Worm (Caenorhabditis elegans): ENCODE results near the gene Y54G2A.16.
"Not testable (repeated sequence)": the region's sequence is repeated elsewhere in the genome, so short reads cannot be mapped to it uniquely, and the experiment has no call there.

Y54G2A.16 gene

ce11 chrIV:2864743-2865142, at the start of gene Y54G2A.16:
Gene Y54G2A.16, minus strand, starts transcription at chrIV:2864843.
- TF ChIP-seq dao-5 (tag; optimal IDR thresholded peaks at IDR 0.05) (no peak), him-1 (tag; optimal IDR thresholded peaks at IDR 0.05) (no peak), W03F9.2 (tag; optimal IDR thresholded peaks at IDR 0.05) (no peak)

ce11 chrIV:2897644-2898160, 33.1 kb upstream of the Y54G2A.16 start, which contains the start of gene Y54G2A.36:
Gene Y54G2A.36, plus strand, starts transcription at chrIV:2897694.
- TF ChIP-seq W03F9.2 (tag; optimal IDR thresholded peaks at IDR 0.05): no peak
- no peak for TF ChIP-seq him-1 (tag; optimal IDR thresholded peaks at IDR 0.05)
- TF ChIP-seq dao-5 (tag; optimal IDR thresholded peaks at IDR 0.05): no peak

ce11 chrIV:2894630-2895029, 30.0 kb upstream of the Y54G2A.16 start, which contains the start of gene Y54G2A.19:
Gene Y54G2A.19, minus strand, starts transcription at chrIV:2894730.
- TF ChIP-seq him-1, W03F9.2, dao-5 (tag; optimal IDR thresholded peaks at IDR 0.05): not testable (repeated sequence)

- TF ChIP-seq W03F9.2 (tag; optimal IDR thresholded peaks at IDR 0.05) (no peak), him-1 (tag; optimal IDR thresholded peaks at IDR 0.05) (no peak), dao-5 (tag; optimal IDR thresholded peaks at IDR 0.05) (no peak)
These were observed 28.8 kb upstream of the Y54G2A.16 start for ce11 chrIV:2893486-2893842.

- TF ChIP-seq him-1 (tag; optimal IDR thresholded peaks at IDR 0.05): no peak
- TF ChIP-seq dao-5 (tag; optimal IDR thresholded peaks at IDR 0.05): no peak
- no peak for TF ChIP-seq W03F9.2 (tag; optimal IDR thresholded peaks at IDR 0.05)
These were observed 28.3 kb upstream of the Y54G2A.16 start for ce11 chrIV:2892787-2893485.

- TF ChIP-seq W03F9.2 (tag; optimal IDR thresholded peaks at IDR 0.05): no peak
- TF ChIP-seq dao-5 (tag; optimal IDR thresholded peaks at IDR 0.05): no peak
- no peak for TF ChIP-seq him-1 (tag; optimal IDR thresholded peaks at IDR 0.05)
These were observed 27.7 kb upstream of the Y54G2A.16 start, which contains the start of gene Y54G2A.18 for ce11 chrIV:2892395-2892786. Gene Y54G2A.18, minus strand, starts transcription at chrIV:2892495.

- TF ChIP-seq dao-5 (tag; optimal IDR thresholded peaks at IDR 0.05) (no peak), W03F9.2 (tag; optimal IDR thresholded peaks at IDR 0.05) (no peak), him-1 (tag; optimal IDR thresholded peaks at IDR 0.05) (no peak)
These were observed 27.0 kb upstream of the Y54G2A.16 start for ce11 chrIV:2891535-2892233.

- TF ChIP-seq dao-5 (tag; optimal IDR thresholded peaks at IDR 0.05) (no peak), W03F9.2 (tag; optimal IDR thresholded peaks at IDR 0.05) (no peak)
These were observed 25.8 kb upstream of the Y54G2A.16 start, which contains the start of the genes nprt-1 and dib-1 for ce11 chrIV:2890401-2890952. Gene nprt-1, minus strand, starts transcription at chrIV:2890451. Gene dib-1, plus strand, starts transcription at chrIV:2890882.

ce11 chrIV:2888496-2889101, 24.0 kb upstream of the Y54G2A.16 start:
- no peak for TF ChIP-seq him-1 (tag; optimal IDR thresholded peaks at IDR 0.05)
- TF ChIP-seq W03F9.2 (tag; optimal IDR thresholded peaks at IDR 0.05): no peak
- TF ChIP-seq dao-5 (tag; optimal IDR thresholded peaks at IDR 0.05): no peak

- no peak for TF ChIP-seq W03F9.2 (tag; optimal IDR thresholded peaks at IDR 0.05)
- no peak for TF ChIP-seq him-1 (tag; optimal IDR thresholded peaks at IDR 0.05)
- TF ChIP-seq dao-5 (tag; optimal IDR thresholded peaks at IDR 0.05): no peak
These were observed 22.6 kb upstream of the Y54G2A.16 start for ce11 chrIV:2887245-2887644.

ce11 chrIV:2886655-2887054, 22.0 kb upstream of the Y54G2A.16 start, which contains the start of gene dml-1:
Gene dml-1, plus strand, starts transcription at chrIV:2886955.
- no peak for TF ChIP-seq W03F9.2 (tag; optimal IDR thresholded peaks at IDR 0.05)
- no peak for TF ChIP-seq him-1 (tag; optimal IDR thresholded peaks at IDR 0.05)
- TF ChIP-seq dao-5 (tag; optimal IDR thresholded peaks at IDR 0.05): no peak

- TF ChIP-seq dao-5 (tag; optimal IDR thresholded peaks at IDR 0.05): no peak
- no peak for TF ChIP-seq W03F9.2 (tag; optimal IDR thresholded peaks at IDR 0.05)
These were observed 20.6 kb upstream of the Y54G2A.16 start for ce11 chrIV:2885260-2885659.

- TF ChIP-seq W03F9.2 (tag; optimal IDR thresholded peaks at IDR 0.05): no peak
- TF ChIP-seq him-1 (tag; optimal IDR thresholded peaks at IDR 0.05): no peak
- no peak for TF ChIP-seq dao-5 (tag; optimal IDR thresholded peaks at IDR 0.05)
These were observed 5.9 kb downstream of the Y54G2A.16 start for ce11 chrIV:2858734-2859133.
